Worm (Caenorhabditis elegans) whole organism, young adult: ENCODE measurements around the gene spe-6.
A peak's percentile ranks its signal among the peaks of the same experiment; 100 is the strongest.

Experiments used
- B0035.1 ChIP-seq: sonication (generic microtip); optimal IDR thresholded peaks from 2 replicates; lab custom pipeline; 2016; ENCODE audit warnings: missing genetic modification characterization, mild to moderate bottlenecking, missing compliant biosample characterization, missing genotype, missing genetic modification reagents
- C17E4.6 ChIP-seq: fragments of 200-800 bp; sonication (Bioruptor generic); IDR thresholded peaks from 2 replicates; pipeline ENCODE4 v1.3.6; 2022; ENCODE audit warnings: missing genetic modification reagents, missing genetic modification characterization, missing compliant biosample characterization
- F33H1.4 ChIP-seq: fragments of 200-800 bp; sonication (Bioruptor generic); IDR thresholded peaks from 2 replicates; pipeline ENCODE4 v1.3.6; 2022; ENCODE audit warnings: missing genetic modification reagents, missing genetic modification characterization, missing compliant biosample characterization
- K11D2.4 ChIP-seq: fragments of 200-800 bp; sonication (Bioruptor generic); IDR thresholded peaks from 2 replicates; pipeline ENCODE4 v1.3.6; 2022; ENCODE audit warnings: missing genetic modification reagents, missing genetic modification characterization, missing compliant biosample characterization
- Y79H2A.3 ChIP-seq: fragments of 200-800 bp; sonication (Bioruptor generic); conservative IDR thresholded peaks from 2 replicates; pipeline ENCODE4 v1.3.6; 2022; ENCODE audit warnings: missing genetic modification reagents, missing genetic modification characterization, missing compliant biosample characterization
- aptf-3 ChIP-seq: fragments of 200-800 bp; sonication (Bioruptor generic); IDR thresholded peaks from 2 replicates; pipeline ENCODE4 v1.3.6; 2022; ENCODE audit warnings: missing genetic modification characterization, missing compliant biosample characterization
- cebp-1 ChIP-seq, 2 experiments: fragments of 200-800 bp in 1 of 2; sonication (Bioruptor generic) in 1 of 2; sonication (generic microtip) in 1 of 2; IDR thresholded peaks in 1 of 2; optimal IDR thresholded peaks in 1 of 2; 2 replicates each; pipeline versions ENCODE4 v1.3.6 to Lab custom; 2017 to 2022; ENCODE audit warnings: missing compliant biosample characterization in 2 of 2, missing genetic modification characterization in 2 of 2, mild to moderate bottlenecking in 1 of 2, missing genetic modification reagents in 1 of 2, moderate library complexity in 1 of 2
- ceh-100 ChIP-seq: fragments of 200-800 bp; sonication (Bioruptor generic); IDR thresholded peaks from 2 replicates; pipeline ENCODE4 v1.3.6; 2022; ENCODE audit warnings: missing genetic modification reagents, missing genetic modification characterization, missing compliant biosample characterization
- ceh-58 ChIP-seq: fragments of 200-800 bp; sonication (Bioruptor generic); IDR thresholded peaks from 2 replicates; pipeline ENCODE4 v1.3.6; 2022; ENCODE audit warnings: missing genetic modification characterization, missing compliant biosample characterization
- ceh-91 ChIP-seq: fragments of 200-800 bp; sonication (Bioruptor generic); IDR thresholded peaks from 2 replicates; pipeline ENCODE4 v1.3.6; 2022; ENCODE audit warnings: missing genetic modification reagents, missing genetic modification characterization, missing compliant biosample characterization
- chd-7 ChIP-seq: sonication (generic microtip); optimal IDR thresholded peaks from 2 replicates; lab custom pipeline; 2016; ENCODE audit warnings: mild to moderate bottlenecking, missing genetic modification characterization, moderate library complexity, missing compliant biosample characterization
- die-1 ChIP-seq: sonication (generic microtip); optimal IDR thresholded peaks from 2 replicates; lab custom pipeline; 2016; ENCODE audit warnings: missing genotype, mild to moderate bottlenecking, missing genetic modification characterization, missing compliant biosample characterization
- dox-1 ChIP-seq: fragments of 200-800 bp; sonication (Bioruptor generic); IDR thresholded peaks from 2 replicates; pipeline ENCODE4 v1.3.6; 2022; ENCODE audit warnings: missing genetic modification reagents, missing genetic modification characterization, missing compliant biosample characterization
- egrh-3 ChIP-seq: fragments of 200-800 bp; sonication (Bioruptor generic); IDR thresholded peaks from 2 replicates; pipeline ENCODE4 v1.3.6; 2022; ENCODE audit warnings: missing genetic modification reagents, missing genetic modification characterization, missing compliant biosample characterization
- ets-4 ChIP-seq: fragments of 200-800 bp; sonication (Bioruptor generic); optimal IDR thresholded peaks from 2 replicates; lab custom pipeline; 2018; ENCODE audit warnings: mild to moderate bottlenecking, missing genetic modification characterization, missing compliant biosample characterization
- fkh-3 ChIP-seq: sonication (generic microtip); optimal IDR thresholded peaks from 2 replicates; lab custom pipeline; 2016; ENCODE audit warnings: mild to moderate bottlenecking, missing genetic modification characterization, missing compliant biosample characterization
- hmg-20 ChIP-seq: fragments of 200-800 bp; sonication (Bioruptor generic); IDR thresholded peaks from 2 replicates; pipeline ENCODE4 v1.3.6; 2022; ENCODE audit warnings: missing genetic modification reagents, missing genetic modification characterization, missing compliant biosample characterization
- let-526 ChIP-seq: fragments of 200-800 bp; sonication (Bioruptor generic); IDR thresholded peaks from 2 replicates; pipeline ENCODE4 v1.3.6; 2022; ENCODE audit warnings: missing genetic modification reagents, missing genetic modification characterization, missing compliant biosample characterization
- lin-26 ChIP-seq: fragments of 200-800 bp; sonication (Bioruptor generic); IDR thresholded peaks from 2 replicates; pipeline ENCODE4 v1.3.6; 2022; ENCODE audit warnings: missing genetic modification reagents, missing genetic modification characterization, missing compliant biosample characterization
- lsl-1 ChIP-seq: fragments of 200-800 bp; sonication (Bioruptor generic); optimal IDR thresholded peaks from 2 replicates; lab custom pipeline; 2018; ENCODE audit warnings: mild to moderate bottlenecking, missing genetic modification characterization, moderate library complexity, missing compliant biosample characterization
- mcd-1 ChIP-seq: fragments of 200-800 bp; sonication (Bioruptor generic); IDR thresholded peaks from 2 replicates; pipeline ENCODE4 v1.3.6; 2022; ENCODE audit warnings: missing genetic modification reagents, missing genetic modification characterization, missing compliant biosample characterization
- mel-28 ChIP-seq: sonication (generic microtip); optimal IDR thresholded peaks from 2 replicates; lab custom pipeline; 2016; ENCODE audit warnings: borderline replicate concordance, mild to moderate bottlenecking, missing genetic modification characterization, missing compliant biosample characterization
- nfyb-1 ChIP-seq: fragments of 200-800 bp; sonication (Bioruptor generic); IDR thresholded peaks from 2 replicates; pipeline ENCODE4 v1.3.6; 2022; ENCODE audit warnings: missing genetic modification reagents, missing genetic modification characterization, missing compliant biosample characterization
- nhr-80 ChIP-seq: sonication (generic microtip); optimal IDR thresholded peaks from 2 replicates; lab custom pipeline; 2016; ENCODE audit warnings: missing genetic modification characterization, missing compliant biosample characterization
- nhr-90 ChIP-seq: sonication (generic microtip); optimal IDR thresholded peaks from 2 replicates; lab custom pipeline; 2016; ENCODE audit warnings: missing genotype, mild to moderate bottlenecking, missing genetic modification characterization, missing compliant biosample characterization
- pbrm-1 ChIP-seq: fragments of 200-800 bp; sonication (Bioruptor generic); IDR thresholded peaks from 2 replicates; pipeline ENCODE4 v1.3.6; 2022; ENCODE audit warnings: missing genetic modification reagents, missing genetic modification characterization, missing compliant biosample characterization
- rcor-1 ChIP-seq: fragments of 200-800 bp; sonication (Bioruptor generic); IDR thresholded peaks from 2 replicates; pipeline ENCODE4 v1.3.6; 2022; ENCODE audit warnings: missing genetic modification reagents, missing genetic modification characterization, missing compliant biosample characterization
- rec-8 ChIP-seq, 2 experiments: sonication (generic microtip); optimal IDR thresholded peaks; 2 replicates each; lab custom pipeline; 2016; ENCODE audit warnings: mild to moderate bottlenecking in 2 of 2, missing genetic modification characterization in 2 of 2, missing genetic modification reagents in 2 of 2, missing genotype in 2 of 2, missing biosample characterization in 1 of 2, missing compliant biosample characterization in 1 of 2, moderate library complexity in 1 of 2
- repo-1 ChIP-seq: sonication (generic microtip); optimal IDR thresholded peaks from 2 replicates; lab custom pipeline; 2017; ENCODE audit warnings: mild to moderate bottlenecking, missing genetic modification characterization, missing compliant biosample characterization
- rpc-1 ChIP-seq, 2 experiments: fragments of 150-350 bp in 1 of 2; sonication (generic microtip) in 1 of 2; optimal IDR thresholded peaks; 2 replicates each; lab custom pipeline; 2014 to 2018; ENCODE audit warnings: missing biosample characterization in 1 of 2, missing genetic modification characterization in 1 of 2, missing genetic modification reagents in 1 of 2, missing genotype in 1 of 2
- sea-2 ChIP-seq: fragments of 200-800 bp; sonication (Bioruptor generic); IDR thresholded peaks from 2 replicates; pipeline ENCODE4 v1.3.6; 2022; ENCODE audit warnings: missing genetic modification characterization, missing compliant biosample characterization
- snpc-1.1 ChIP-seq: sonication (generic microtip); optimal IDR thresholded peaks from 2 replicates; lab custom pipeline; 2017; ENCODE audit warnings: missing genetic modification characterization, mild to moderate bottlenecking, missing compliant biosample characterization, antibody characterized with exemption, moderate library complexity, missing genotype, missing genetic modification reagents; ENCODE audit not compliant: insufficient read depth
- snpc-3.4 ChIP-seq: sonication (generic microtip); optimal IDR thresholded peaks from 2 replicates; lab custom pipeline; 2017; ENCODE audit warnings: missing genetic modification characterization, mild to moderate bottlenecking, missing compliant biosample characterization, antibody characterized with exemption, moderate library complexity, missing genotype, missing genetic modification reagents
- tlf-1 ChIP-seq: fragments of 200-800 bp; sonication (Bioruptor generic); optimal IDR thresholded peaks from 2 replicates; lab custom pipeline; 2018; ENCODE audit warnings: mild to moderate bottlenecking, missing genetic modification characterization, missing compliant biosample characterization
- zfh-2 ChIP-seq: fragments of 200-800 bp; sonication (Bioruptor generic); conservative IDR thresholded peaks from 2 replicates; pipeline ENCODE4 v1.3.6; 2022; ENCODE audit warnings: missing genetic modification reagents, missing genetic modification characterization, missing compliant biosample characterization
- ztf-18 ChIP-seq: sonication (generic microtip); optimal IDR thresholded peaks from 2 replicates; lab custom pipeline; 2016; ENCODE audit warnings: missing genotype, mild to moderate bottlenecking, missing genetic modification characterization, missing compliant biosample characterization
- ztf-26 ChIP-seq: sonication (generic microtip); optimal IDR thresholded peaks from 2 replicates; lab custom pipeline; 2017; ENCODE audit warnings: missing genetic modification characterization, missing compliant biosample characterization
- ztf-3 ChIP-seq: fragments of 200-800 bp; sonication (Bioruptor generic); optimal IDR thresholded peaks from 2 replicates; lab custom pipeline; 2018; ENCODE audit warnings: mild to moderate bottlenecking, missing genetic modification characterization, missing compliant biosample characterization
- ztf-6 ChIP-seq: fragments of 200-800 bp; sonication (Bioruptor generic); IDR thresholded peaks from 2 replicates; pipeline ENCODE4 v1.3.6; 2022; ENCODE audit warnings: missing genetic modification reagents, missing genetic modification characterization, missing compliant biosample characterization

The spe-6 gene

ce11 chrIII:11457911-11458310 is 47.4 kb upstream of the spe-6 start (continued):
- no peak for TF ChIP-seq snpc-3.4 (tag; lab: Kevin White, UChicago)
- TF ChIP-seq ztf-6 (GFP tag; lab: Robert Waterston, UW), result no peak
- TF ChIP-seq ztf-3 (GFP tag; lab: Kevin White, UChicago), result no peak
- TF ChIP-seq, all 124 proteins: peak for 0

ce11 chrIII:11459041-11459440 is 46.2 kb upstream of the spe-6 start:
- TF ChIP-seq nhr-90 (no peak), chd-7 (tag; lab: Kevin White, UChicago) (no peak), K11D2.4 (GFP tag; lab: Robert Waterston, UW) (no peak), ceh-100 (GFP tag; lab: Robert Waterston, UW) (no peak), rpc-1 (optimal IDR thresholded peaks at IDR 0.05; lab: Kevin White, UChicago) (no peak), rpc-1 (tag; optimal IDR thresholded peaks at IDR 0.05; lab: Kevin White, UChicago) (no peak), ztf-26 (no peak), lin-26 (GFP tag; lab: Robert Waterston, UW) (no peak)
- TF ChIP-seq, all 124 proteins: peak for 0

- no peak for TF ChIP-seq lsl-1 (GFP tag; lab: Kevin White, UChicago)
- TF ChIP-seq rcor-1 (GFP tag; lab: Robert Waterston, UW), result no peak
- no peak for TF ChIP-seq ceh-91 (GFP tag; lab: Robert Waterston, UW)
- TF ChIP-seq aptf-3 (GFP tag; lab: Robert Waterston, UW), result no peak
- TF ChIP-seq, all 124 proteins: peak for 0
Observed at ce11 chrIII:11459802-11460201, 45.5 kb upstream of the spe-6 start.

ce11 chrIII:11462332-11462731 is 43.0 kb upstream of the spe-6 start:
- TF ChIP-seq sea-2 (no peak), nfyb-1 (GFP tag; lab: Robert Waterston, UW) (no peak), rec-8 (tag; optimal IDR thresholded peaks at IDR 0.05; lab: Kevin White, UChicago) (no peak)

ce11 chrIII:11463726-11464125 is 41.6 kb upstream of the spe-6 start:
- TF ChIP-seq pbrm-1 (GFP tag; lab: Robert Waterston, UW), result peak; percentile 66
- no peak for TF ChIP-seq ceh-100 (GFP tag; lab: Robert Waterston, UW)
- no peak for TF ChIP-seq F33H1.4 (GFP tag; lab: Robert Waterston, UW)
- peak; percentile 30 for TF ChIP-seq mel-28
- TF ChIP-seq nhr-90, result peak; percentile 36
- TF ChIP-seq dox-1 (GFP tag; lab: Robert Waterston, UW), result peak; percentile 81
- TF ChIP-seq tlf-1 (GFP tag; lab: Kevin White, UChicago), result peak; percentile 23
- TF ChIP-seq aptf-3 (GFP tag; lab: Robert Waterston, UW), result no peak
- TF ChIP-seq rcor-1 (GFP tag; lab: Robert Waterston, UW), result peak; percentile 26; the same call in 1 of the 2 replicates
- TF ChIP-seq let-526 (GFP tag; lab: Robert Waterston, UW), result no peak
- 0 out of 2 replicates have a peak, but pooled peaks have one; percentile 13 for TF ChIP-seq hmg-20 (GFP tag; lab: Robert Waterston, UW)
- peak; percentile 24 for TF ChIP-seq ets-4 (GFP tag; lab: Kevin White, UChicago)
- TF ChIP-seq repo-1, result peak; percentile 35
- TF ChIP-seq fkh-3 (tag; lab: Kevin White, UChicago), result no peak
- peak; percentile 64 for TF ChIP-seq nhr-80 (tag; lab: Kevin White, UChicago)
- TF ChIP-seq zfh-2 (GFP tag; lab: Robert Waterston, UW), result peak; percentile 97
- peak; percentile 14 for TF ChIP-seq ztf-18 (tag; lab: Kevin White, UChicago)
- TF ChIP-seq B0035.1 (tag; lab: Kevin White, UChicago), result peak; percentile 41
- no peak for TF ChIP-seq snpc-3.4 (tag; lab: Kevin White, UChicago)
- TF ChIP-seq rpc-1 (optimal IDR thresholded peaks at IDR 0.05; lab: Kevin White, UChicago), result no peak
- TF ChIP-seq rpc-1 (tag; optimal IDR thresholded peaks at IDR 0.05; lab: Kevin White, UChicago), result no peak
- TF ChIP-seq ceh-58 (GFP tag; lab: Robert Waterston, UW), result no peak
- no peak for TF ChIP-seq C17E4.6 (GFP tag; lab: Robert Waterston, UW)
- TF ChIP-seq lin-26 (GFP tag; lab: Robert Waterston, UW), result peak; percentile 59; the same call in 1 of the 2 replicates
- TF ChIP-seq Y79H2A.3 (GFP tag; lab: Robert Waterston, UW), result no peak
- TF ChIP-seq nfyb-1 (GFP tag; lab: Robert Waterston, UW), result peak; percentile 78; the same call in 1 of the 2 replicates
- TF ChIP-seq snpc-1.1, result peak; percentile 74
- TF ChIP-seq cebp-1 (GFP tag; IDR thresholded peaks at IDR 0.05; lab: Robert Waterston, UW), result no peak
- TF ChIP-seq cebp-1 (tag; optimal IDR thresholded peaks at IDR 0.05; lab: Kevin White, UChicago), result peak; percentile 54
- TF ChIP-seq die-1 (tag; lab: Kevin White, UChicago), result peak; percentile 14
- peak; percentile 84 for TF ChIP-seq egrh-3 (GFP tag; lab: Robert Waterston, UW)
- TF ChIP-seq mcd-1 (GFP tag; lab: Robert Waterston, UW), result peak; percentile 68
